Fruit fly (Drosophila melanogaster): ENCODE data around the gene CG9331.

The CG9331 gene

dm6 chr2L:20796758-20797514, 25.7 kb upstream of the CG9331 start, which contains the start of gene vari (continued):
- TF ChIP-seq CG17359 (tag; optimal IDR thresholded peaks at IDR 0.05) (peak; percentile 1), YL-1 (GFP tag; optimal IDR thresholded peaks at IDR 0.05) (no peak), usp (GFP tag; optimal IDR thresholded peaks at IDR 0.05) (no peak), CG10565 (GFP tag; optimal IDR thresholded peaks at IDR 0.05) (no peak), ftz-f1 (GFP tag; optimal IDR thresholded peaks at IDR 0.05) (no peak), CG2116 (GFP tag; optimal IDR thresholded peaks at IDR 0.05) (peak; percentile 60), pfk (GFP tag; optimal IDR thresholded peaks at IDR 0.05) (no peak), tna (GFP tag; IDR thresholded peaks at IDR 0.05; ENCODE audit: partially characterized antibody) (0 out of 2 replicates have a peak, but pooled peaks have one; percentile 26), Poxn (GFP tag; IDR thresholded peaks at IDR 0.05) (no peak), CG16863 (GFP tag; optimal IDR thresholded peaks at IDR 0.05) (no peak), lilli (GFP tag; optimal IDR thresholded peaks at IDR 0.05) (no peak), lbe (GFP tag; optimal IDR thresholded peaks at IDR 0.05) (no peak), shn (GFP tag; optimal IDR thresholded peaks at IDR 0.05) (no peak), CG10366 (GFP tag; IDR thresholded peaks at IDR 0.05) (no peak), dmrt99B (tag; optimal IDR thresholded peaks at IDR 0.05) (no peak), CG32532 (GFP tag; IDR thresholded peaks at IDR 0.05) (no peak), klu (GFP tag; IDR thresholded peaks at IDR 0.05) (no peak), CG7271 (tag; optimal IDR thresholded peaks at IDR 0.05) (no peak), CG43689 (GFP tag; IDR thresholded peaks at IDR 0.05) (no peak), hbn (GFP tag; IDR thresholded peaks at IDR 0.05; ENCODE audit: partially characterized antibody) (no peak), pnt (GFP tag; optimal IDR thresholded peaks at IDR 0.05) (no peak), odd (GFP tag; optimal IDR thresholded peaks at IDR 0.05) (no peak), CrebB (tag; optimal IDR thresholded peaks at IDR 0.05) (no peak), Aef1 (GFP tag; IDR thresholded peaks at IDR 0.05) (peak; percentile 44; the same call in 2 of the 3 replicates), CG7556 (GFP tag; optimal IDR thresholded peaks at IDR 0.05) (no peak), CG3726 (GFP tag; IDR thresholded peaks at IDR 0.05) (no peak), wor (GFP tag; IDR thresholded peaks at IDR 0.05) (no peak), Elba2 (GFP tag; optimal IDR thresholded peaks at IDR 0.05) (no peak), CG9932 (GFP tag; IDR thresholded peaks at IDR 0.05) (no peak), Atf6 (GFP tag; IDR thresholded peaks at IDR 0.05) (0 out of 2 replicates have a peak, but pooled peaks have one; percentile 17), Doc2 (GFP tag; IDR thresholded peaks at IDR 0.05) (no peak), Gsc (GFP tag; IDR thresholded peaks at IDR 0.05) (no peak), sisA (GFP tag; IDR thresholded peaks at IDR 0.05) (no peak), HLH3B (GFP tag; IDR thresholded peaks at IDR 0.05) (no peak), Bteb2 (GFP tag; optimal IDR thresholded peaks at IDR 0.05) (no peak), cwo (GFP tag; optimal IDR thresholded peaks at IDR 0.05) (no peak), chm (GFP tag; IDR thresholded peaks at IDR 0.05) (peak; percentile 65; the same call in 1 of the 2 replicates), dysf (GFP tag; IDR thresholded peaks at IDR 0.05) (peak; percentile 51; the same call in 1 of the 3 replicates), CG17361 (GFP tag; IDR thresholded peaks at IDR 0.05) (peak; percentile 37; the same call in 1 of the 3 replicates), stwl (tag; optimal IDR thresholded peaks at IDR 0.05) (no peak), sim (GFP tag; IDR thresholded peaks at IDR 0.05) (no peak), da (GFP tag; optimal IDR thresholded peaks at IDR 0.05) (no peak), Jarid2 (GFP tag; optimal IDR thresholded peaks at IDR 0.05) (peak; percentile 84), CG17328 (GFP tag; IDR thresholded peaks at IDR 0.05) (no peak), gem (tag; optimal IDR thresholded peaks at IDR 0.05) (no peak), Xrp1 (GFP tag; IDR thresholded peaks at IDR 0.05) (no peak), zfh2 (GFP tag; optimal IDR thresholded peaks at IDR 0.05) (no peak), Six4 (GFP tag; optimal IDR thresholded peaks at IDR 0.05) (no peak), CG4282 (GFP tag; optimal IDR thresholded peaks at IDR 0.05) (no peak), NFAT (GFP tag; IDR thresholded peaks at IDR 0.05) (no peak), phol (tag; optimal IDR thresholded peaks at IDR 0.05) (peak; percentile 53)

Data from whole organism, embryonic.